Worm (Caenorhabditis elegans): ENCODE results near the gene cct-5.

- TF ChIP-seq dao-5 (tag; optimal IDR thresholded peaks at IDR 0.05) (no peak), him-1 (tag; optimal IDR thresholded peaks at IDR 0.05) (no peak), W03F9.2 (tag; optimal IDR thresholded peaks at IDR 0.05) (no peak)
These were observed 51.3 kb downstream of the cct-5 start for ce11 chrIII:4456579-4456978.
